Worm (Caenorhabditis elegans) whole organism, L3 larva: Measurements from ENCODE around the gene ari-2.

Experiments
- fkh-10 ChIP-seq: sonication (generic microtip); optimal IDR thresholded peaks from 2 replicates; lab custom pipeline; 2017; ENCODE audit warnings: missing biosample characterization, missing genetic modification reagents, missing genetic modification characterization
- lin-39 ChIP-seq: fragments of 150-350 bp; optimal IDR thresholded peaks from 2 replicates; lab custom pipeline; 2018; ENCODE audit warnings: missing biosample characterization, missing genetic modification reagents, missing genetic modification characterization
- nhr-11 ChIP-seq: fragments of 150-350 bp; optimal IDR thresholded peaks from 2 replicates; lab custom pipeline; 2014; ENCODE audit warnings: missing biosample characterization, missing genetic modification characterization
- nhr-25 ChIP-seq: sonication (generic microtip); optimal IDR thresholded peaks from 2 replicates; lab custom pipeline; 2017; ENCODE audit warnings: missing biosample characterization, missing genetic modification characterization
- snpc-4 ChIP-seq: fragments of 150-350 bp; optimal IDR thresholded peaks from 2 replicates; lab custom pipeline; 2014; ENCODE audit warnings: missing biosample characterization, missing genetic modification characterization
- unc-62 ChIP-seq: fragments of 150-350 bp; sonication (generic microtip); optimal IDR thresholded peaks from 4 replicates; lab custom pipeline; 2014; ENCODE audit warnings: missing biosample characterization, missing genetic modification reagents, missing genetic modification characterization
- ztf-11 ChIP-seq: fragments of 150-350 bp; optimal IDR thresholded peaks from 2 replicates; lab custom pipeline; 2014; ENCODE audit warnings: missing biosample characterization, missing genetic modification characterization

DNA sequence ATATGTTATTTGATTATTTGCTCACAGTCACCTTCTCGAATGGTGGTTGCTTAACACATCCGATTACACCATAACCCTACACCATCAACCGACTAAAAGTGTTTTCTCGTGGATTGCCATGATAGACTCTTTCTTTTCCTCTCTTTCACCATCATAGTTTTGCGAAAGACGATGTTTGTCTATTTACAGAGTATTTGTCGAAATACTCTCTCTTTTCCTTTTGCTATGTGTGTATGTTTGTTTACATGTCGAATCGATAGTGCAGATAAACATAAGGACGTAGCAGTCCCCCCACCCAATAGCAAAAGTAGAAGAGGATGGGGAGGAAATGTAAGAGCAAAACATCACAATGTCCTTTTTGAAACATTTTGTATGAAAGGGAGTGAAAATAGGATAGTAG, 52.4 kb downstream of the ari-2 start:
- TF ChIP-seq nhr-25 (tag; lab: Kevin White, UChicago): no peak
- TF ChIP-seq snpc-4 (tag; lab: Kevin White, UChicago): no peak
- no peak for TF ChIP-seq nhr-11
- TF ChIP-seq ztf-11 (tag; lab: Kevin White, UChicago): no peak
- TF ChIP-seq unc-62 (GFP tag; lab: Kevin White, UChicago): no peak
- no peak for TF ChIP-seq lin-39 (tag; lab: Kevin White, UChicago)
- no peak for TF ChIP-seq fkh-10 (GFP tag; lab: Kevin White, UChicago)
